Worm (Caenorhabditis elegans): ENCODE results near the gene C56G2.5.

The C56G2.5 gene

DNA sequence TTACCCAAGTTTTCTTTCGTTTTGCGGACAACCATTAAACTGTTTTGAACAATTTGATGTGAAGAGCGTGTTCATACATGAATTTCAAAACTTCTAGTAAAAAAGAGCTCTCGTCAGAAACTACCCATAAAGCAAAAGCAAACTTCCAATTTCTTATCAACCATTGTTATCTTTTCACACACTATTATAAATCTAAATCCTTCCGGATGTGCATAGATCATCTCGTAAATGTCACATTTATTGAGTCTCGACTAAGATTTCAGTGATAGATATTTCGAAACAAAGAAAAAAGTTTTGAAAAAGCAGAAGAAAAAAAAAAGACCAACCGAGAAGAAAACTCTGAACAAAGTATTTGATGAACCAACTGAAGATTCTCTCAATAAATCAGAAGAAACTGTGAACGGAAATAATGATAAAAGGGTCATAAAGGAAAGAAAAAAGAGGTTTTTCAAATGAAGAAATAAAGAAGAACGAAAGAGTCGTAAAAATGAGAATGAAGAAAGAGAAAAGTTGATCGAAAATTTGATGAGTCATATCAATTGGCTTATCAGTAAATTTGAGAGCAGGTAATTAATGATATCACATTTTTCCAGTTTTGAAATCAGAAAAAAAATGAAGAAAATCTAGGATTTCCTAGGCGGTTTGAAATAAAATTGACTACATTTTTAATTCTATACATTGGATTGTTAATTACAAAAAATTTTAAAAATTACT, 33.4 kb downstream of the C56G2.5 start:
- peak; percentile 95 for TF ChIP-seq fos-1 (tag; optimal IDR thresholded peaks at IDR 0.05)
- TF ChIP-seq nhr-11 (tag; optimal IDR thresholded peaks at IDR 0.05) = no peak

DNA sequence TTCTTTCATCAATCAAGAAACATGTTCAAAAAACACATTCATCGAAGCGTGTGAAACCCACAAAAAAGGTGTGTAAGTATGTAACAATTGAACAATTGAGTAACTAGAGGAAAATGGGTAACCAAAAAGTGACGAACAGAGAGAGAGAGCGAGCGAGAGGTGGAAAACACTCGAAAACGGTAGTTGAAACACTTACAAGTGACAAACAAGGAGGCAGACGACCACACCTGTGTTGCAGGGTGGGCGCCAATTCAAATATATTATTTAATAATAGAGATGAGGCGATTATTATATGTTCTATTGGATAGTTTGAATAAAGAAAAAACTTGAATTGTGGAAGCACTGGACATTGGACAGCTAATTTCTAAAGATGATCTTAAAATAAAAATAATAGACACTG, 34.7 kb downstream of the C56G2.5 start:
- TF ChIP-seq mbf-1 (tag; optimal IDR thresholded peaks at IDR 0.05) (no peak), nhr-129 (tag; optimal IDR thresholded peaks at IDR 0.05) (peak; percentile 2)

DNA sequence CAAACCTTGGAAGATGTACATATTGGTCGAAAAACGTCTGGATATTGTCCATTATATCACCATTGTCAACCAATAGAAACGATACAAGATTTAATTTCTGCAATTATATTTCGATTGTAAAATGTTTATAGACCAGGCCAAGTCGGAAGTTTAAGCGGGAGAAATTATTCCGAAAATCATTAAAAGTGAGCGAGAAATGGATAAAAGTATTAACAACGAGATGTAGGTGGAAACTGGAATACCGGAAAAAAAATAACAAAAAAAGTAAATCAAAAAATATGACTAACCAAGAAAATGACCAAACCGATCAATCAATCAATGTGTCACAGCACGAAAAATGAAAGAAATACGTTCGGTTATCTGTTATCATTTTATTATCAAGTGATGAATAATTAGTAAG, 36.8 kb downstream of the C56G2.5 start, which contains the start of gene F47D12.6:
Gene F47D12.6, minus strand, starts transcription at position 101 of the 400 bp plus-strand sequence.
- peak; percentile 41 for TF ChIP-seq fos-1 (tag; optimal IDR thresholded peaks at IDR 0.05)
- no peak for TF ChIP-seq elt-3 (tag; optimal IDR thresholded peaks at IDR 0.05)

DNA sequence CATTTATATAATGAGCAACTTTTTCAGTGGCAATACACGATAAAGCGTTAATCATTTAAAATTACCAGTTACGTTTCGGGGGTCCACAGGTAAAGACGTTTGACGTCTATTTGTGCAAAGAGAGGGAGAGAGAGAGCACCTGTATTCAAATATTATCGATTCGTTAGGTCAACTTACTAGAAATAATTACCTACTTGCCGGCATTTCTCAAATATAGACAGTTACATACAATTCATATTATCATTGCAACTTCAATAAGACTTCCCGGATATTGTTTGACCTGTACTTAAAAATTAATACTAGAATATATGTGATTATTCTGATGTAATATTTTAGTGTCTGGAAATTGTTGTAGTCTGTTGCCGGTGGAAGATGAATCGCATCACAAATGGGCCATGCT, 38.1 kb downstream of the C56G2.5 start, which contains the start of gene gadr-3:
Gene gadr-3, minus strand, starts transcription at position 101 of the 400 bp plus-strand sequence.
- TF ChIP-seq nhr-23 (tag; optimal IDR thresholded peaks at IDR 0.05) (no peak), unc-55 (GFP tag; optimal IDR thresholded peaks at IDR 0.05) (no peak), ZK546.5 (tag; optimal IDR thresholded peaks at IDR 0.05) (no peak), R02D3.7 (tag; optimal IDR thresholded peaks at IDR 0.05) (no peak), ama-1 (optimal IDR thresholded peaks at IDR 0.05) (no peak), F13H6.1 (tag; optimal IDR thresholded peaks at IDR 0.05) (no peak), peb-1 (tag; optimal IDR thresholded peaks at IDR 0.05) (no peak), snpc-4 (tag; optimal IDR thresholded peaks at IDR 0.05) (no peak), ztf-1 (GFP tag; conservative IDR thresholded peaks at IDR 0.05) (no peak), unc-39 (tag; optimal IDR thresholded peaks at IDR 0.05) (no peak), lsy-2 (tag; optimal IDR thresholded peaks at IDR 0.05) (no peak)

DNA sequence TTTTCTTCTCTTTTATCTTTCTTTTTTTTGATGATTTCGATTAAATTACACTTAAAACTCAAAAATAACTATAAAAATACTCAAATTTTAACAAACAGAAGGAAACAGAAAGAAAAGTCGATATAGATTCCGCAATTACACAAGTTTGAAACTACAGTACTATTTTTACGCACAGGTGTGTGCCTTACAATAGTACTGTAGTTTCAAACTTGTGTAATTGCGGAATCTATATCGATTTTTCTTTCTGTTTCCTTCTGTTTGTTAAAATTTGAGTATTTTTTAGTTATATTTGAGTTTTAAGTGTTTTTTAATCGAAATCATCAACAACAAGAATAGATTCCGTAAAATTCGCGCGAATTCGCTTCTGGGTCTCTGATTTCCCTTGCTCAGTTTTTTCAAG, 41.0 kb downstream of the C56G2.5 start:
- TF ChIP-seq mab-5 (tag; optimal IDR thresholded peaks at IDR 0.05) = no peak
- no peak for TF ChIP-seq mbf-1 (tag; optimal IDR thresholded peaks at IDR 0.05)
- TF ChIP-seq sma-9 (GFP tag; optimal IDR thresholded peaks at IDR 0.05) = no peak
- TF ChIP-seq sma-9 (tag; optimal IDR thresholded peaks at IDR 0.05) = no peak
- TF ChIP-seq ztf-11 (tag; optimal IDR thresholded peaks at IDR 0.05) = no peak

DNA sequence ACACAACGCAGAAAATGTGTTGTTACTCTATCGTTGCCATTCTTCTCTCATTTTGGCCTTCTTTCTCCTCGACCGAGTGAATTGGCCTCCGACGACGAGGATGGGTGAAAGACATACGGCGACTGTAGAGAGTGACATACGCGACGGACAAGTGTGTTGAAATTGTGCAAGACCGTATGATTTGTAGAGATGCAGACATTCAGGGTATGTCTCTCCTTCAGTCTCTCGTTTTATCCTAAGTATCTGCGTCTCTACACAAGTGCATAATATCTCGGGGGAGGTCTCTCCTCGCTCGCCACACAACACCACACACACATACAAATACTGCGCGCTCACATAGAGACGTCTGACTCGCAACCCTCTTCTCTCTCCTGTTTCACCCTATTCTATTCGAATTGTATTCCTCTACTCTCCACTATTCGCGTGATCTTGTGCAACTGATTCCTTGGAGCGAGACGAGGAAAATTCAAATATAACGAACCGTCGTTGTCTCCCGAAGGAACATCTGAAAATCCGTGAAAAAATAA, 43.9 kb downstream of the C56G2.5 start, which contains the start of gene hmg-1.2:
Gene hmg-1.2, plus strand, starts transcription at position 311 of the 527 bp plus-strand sequence.
- TF ChIP-seq nhr-23 (tag; optimal IDR thresholded peaks at IDR 0.05) (no peak), nhr-25 (tag; optimal IDR thresholded peaks at IDR 0.05) (peak; percentile 83), zag-1 (tag; optimal IDR thresholded peaks at IDR 0.05) (peak; percentile 52), Y55F3AM.14 (GFP tag; optimal IDR thresholded peaks at IDR 0.05) (peak; percentile 67), lin-13 (GFP tag; optimal IDR thresholded peaks at IDR 0.05) (peak; percentile 54), elt-3 (tag; optimal IDR thresholded peaks at IDR 0.05) (no peak), blmp-1 (tag; optimal IDR thresholded peaks at IDR 0.05; ENCODE audit: insufficient read depth) (peak; percentile 76), fos-1 (tag; optimal IDR thresholded peaks at IDR 0.05) (peak; percentile 68), alr-1 (tag; optimal IDR thresholded peaks at IDR 0.05) (peak; percentile 35), ztf-1 (GFP tag; conservative IDR thresholded peaks at IDR 0.05) (no peak), C34F6.9 (tag; optimal IDR thresholded peaks at IDR 0.05) (peak; percentile 83), ztf-4 (tag; optimal IDR thresholded peaks at IDR 0.05) (peak; percentile 73), elt-1 (tag; optimal IDR thresholded peaks at IDR 0.05) (no peak), unc-39 (tag; optimal IDR thresholded peaks at IDR 0.05) (no peak), sma-3 (GFP tag; optimal IDR thresholded peaks at IDR 0.05) (peak; percentile 74), gmeb-1 (tag; optimal IDR thresholded peaks at IDR 0.05) (peak; percentile 60), mab-5 (tag; optimal IDR thresholded peaks at IDR 0.05) (peak; percentile 43), nhr-237 (tag; optimal IDR thresholded peaks at IDR 0.05) (no peak), nhr-10 (tag; optimal IDR thresholded peaks at IDR 0.05) (no peak), nhr-129 (tag; optimal IDR thresholded peaks at IDR 0.05) (peak; percentile 93), nhr-6 (tag; optimal IDR thresholded peaks at IDR 0.05) (peak; percentile 87), egl-27 (tag; optimal IDR thresholded peaks at IDR 0.05) (peak; percentile 88), R02D3.7 (tag; optimal IDR thresholded peaks at IDR 0.05) (no peak), skn-1 (tag; optimal IDR thresholded peaks at IDR 0.05) (no peak), mdl-1 (tag; optimal IDR thresholded peaks at IDR 0.05) (peak; percentile 54 to 75), dmd-4 (tag; optimal IDR thresholded peaks at IDR 0.05) (peak; percentile 55), ceh-16 (tag; optimal IDR thresholded peaks at IDR 0.05) (peak; percentile 64), ama-1 (optimal IDR thresholded peaks at IDR 0.05) (no peak), lin-11 (tag; optimal IDR thresholded peaks at IDR 0.05) (peak; percentile 43), nhr-77 (tag; optimal IDR thresholded peaks at IDR 0.05) (no peak), ceh-82 (tag; optimal IDR thresholded peaks at IDR 0.05) (no peak), ZK546.5 (tag; optimal IDR thresholded peaks at IDR 0.05) (peak; percentile 5)

Measured in whole organism, L2 larva.